Fruit fly (Drosophila melanogaster) whole organism, embryonic: ENCODE data around the gene Nsf2.
A peak's percentile ranks its signal among the peaks of the same experiment; 100 is the strongest.

ENCODE experiments used
- Abd-B ChIP-seq: fragments of 200-800 bp; sonication (Bioruptor generic); optimal IDR thresholded peaks from 2 replicates; lab custom pipeline; 2018; ENCODE audit warnings: missing biosample characterization, mild to moderate bottlenecking, missing genetic modification characterization, moderate library complexity
- Adf1 ChIP-seq: fragments of 200-800 bp; sonication (Bioruptor generic); IDR thresholded peaks from 2 replicates; pipeline ENCODE4 v1.3.6; 2022; ENCODE audit warnings: missing biosample characterization, missing genetic modification characterization
- BEAF-32 ChIP-seq: fragments of 200-800 bp; sonication (Bioruptor generic); optimal IDR thresholded peaks from 3 replicates; lab custom pipeline; 2017; ENCODE audit warnings: missing biosample characterization, missing genetic modification characterization, mild to moderate bottlenecking, moderate library complexity, missing genetic modification reagents
- CG12299 ChIP-seq: fragments of 200-800 bp; sonication (Bioruptor generic); optimal IDR thresholded peaks from 2 replicates; lab custom pipeline; 2018; ENCODE audit warnings: missing biosample characterization, mild to moderate bottlenecking, missing genetic modification characterization
- CG12659 ChIP-seq: fragments of 200-800 bp; sonication (Bioruptor generic); optimal IDR thresholded peaks from 3 replicates; lab custom pipeline; 2017; ENCODE audit warnings: mild to moderate bottlenecking, missing biosample characterization, missing genetic modification reagents, missing genetic modification characterization
- CG12942 ChIP-seq: fragments of 200-800 bp; sonication (Bioruptor generic); optimal IDR thresholded peaks from 3 replicates; lab custom pipeline; 2016; ENCODE audit warnings: missing biosample characterization, missing genetic modification characterization
- CG15601 ChIP-seq: fragments of 200-800 bp; sonication (Bioruptor generic); optimal IDR thresholded peaks from 3 replicates; lab custom pipeline; 2019; ENCODE audit warnings: missing biosample characterization, mild to moderate bottlenecking, missing genetic modification characterization, moderate library complexity
- CG17361 ChIP-seq: fragments of 200-800 bp; sonication (Bioruptor generic); IDR thresholded peaks from 3 replicates; pipeline ENCODE4 v1.3.6; 2022; ENCODE audit warnings: missing biosample characterization, missing genetic modification characterization
- CG32532 ChIP-seq: fragments of 200-800 bp; sonication (Bioruptor generic); IDR thresholded peaks from 2 replicates; pipeline ENCODE4 v1.3.6; 2022; ENCODE audit warnings: missing biosample characterization, missing genetic modification characterization
- CG4424 ChIP-seq: fragments of 200-800 bp; sonication (Bioruptor generic); optimal IDR thresholded peaks from 3 replicates; lab custom pipeline; 2016; ENCODE audit warnings: missing biosample characterization, missing genetic modification characterization
- CG7928 ChIP-seq: fragments of 200-800 bp; sonication (Bioruptor generic); optimal IDR thresholded peaks from 2 replicates; lab custom pipeline; 2017; ENCODE audit warnings: missing biosample characterization, mild to moderate bottlenecking, missing genetic modification characterization
- CG7963 ChIP-seq: fragments of 200-800 bp; sonication (Bioruptor generic); IDR thresholded peaks from 3 replicates; pipeline ENCODE4 v1.3.6; 2022; ENCODE audit warnings: missing biosample characterization, missing genetic modification characterization; ENCODE audit not compliant: partially characterized antibody
- CG8290 ChIP-seq, 3 experiments: fragments of 200-800 bp; sonication (Bioruptor generic); optimal IDR thresholded peaks; 2 replicates each; lab custom pipeline; 2016 to 2019; ENCODE audit warnings: missing biosample characterization in 3 of 3, missing genetic modification characterization in 3 of 3, mild to moderate bottlenecking in 2 of 3, moderate library complexity in 1 of 3
- CG8765 ChIP-seq: fragments of 200-800 bp; sonication (Bioruptor generic); IDR thresholded peaks from 2 replicates; pipeline ENCODE4 v1.3.6; 2022; ENCODE audit warnings: missing biosample characterization, missing genetic modification characterization
- CG8944 ChIP-seq: fragments of 200-800 bp; sonication (Bioruptor generic); optimal IDR thresholded peaks from 3 replicates; lab custom pipeline; 2016; ENCODE audit warnings: missing biosample characterization, missing genetic modification characterization
- Dad ChIP-seq: fragments of 200-800 bp; sonication (Bioruptor generic); optimal IDR thresholded peaks from 3 replicates; lab custom pipeline; 2016; ENCODE audit warnings: missing biosample characterization, missing genetic modification characterization
- Dbx ChIP-seq: fragments of 200-800 bp; sonication (Bioruptor generic); IDR thresholded peaks from 3 replicates; pipeline ENCODE4 v1.3.6; 2022; ENCODE audit warnings: missing biosample characterization, missing genetic modification characterization
- Drgx ChIP-seq: fragments of 200-800 bp; sonication (Bioruptor generic); IDR thresholded peaks from 2 replicates; pipeline ENCODE4 v1.3.6; 2022; ENCODE audit warnings: missing biosample characterization, missing genetic modification characterization
- E2f2 ChIP-seq: fragments of 200-800 bp; sonication (Bioruptor generic); IDR thresholded peaks from 2 replicates; pipeline ENCODE4 v1.3.6; 2022; ENCODE audit warnings: missing biosample characterization, missing genetic modification characterization
- Eip74EF ChIP-seq, 2 experiments: fragments of 200-800 bp in 1 of 2; fragments of >200 bp in 1 of 2; sonication (Bioruptor generic) in 1 of 2; optimal IDR thresholded peaks; 2 replicates each; lab custom pipeline; 2017 to 2019; ENCODE audit warnings: missing biosample characterization in 2 of 2, missing genetic modification characterization in 2 of 2, mild to moderate bottlenecking in 1 of 2, moderate library complexity in 1 of 2
- Ets65A ChIP-seq: fragments of 200-800 bp; sonication (Bioruptor generic); peaks from one replicate; lab custom pipeline; 2016; ENCODE audit warnings: missing biosample characterization, missing genetic modification characterization
- HHEX ChIP-seq: fragments of 200-800 bp; sonication (Bioruptor generic); optimal IDR thresholded peaks from 3 replicates; lab custom pipeline; 2017; ENCODE audit warnings: missing biosample characterization, mild to moderate bottlenecking, missing genetic modification characterization, missing genetic modification reagents
- Hr3 ChIP-seq: fragments of 200-800 bp; sonication (Bioruptor generic); optimal IDR thresholded peaks from 3 replicates; lab custom pipeline; 2016; ENCODE audit warnings: missing biosample characterization, missing genetic modification characterization
- Hr51 ChIP-seq, 2 experiments: fragments of 200-800 bp; sonication (Bioruptor generic); optimal IDR thresholded peaks; 2 replicates in 1 of 2; 3 replicates in 1 of 2; lab custom pipeline; 2016 to 2018; ENCODE audit warnings: missing biosample characterization in 2 of 2, missing genetic modification characterization in 2 of 2, mild to moderate bottlenecking in 1 of 2, moderate library complexity in 1 of 2
- NFAT ChIP-seq: fragments of 200-800 bp; sonication (Bioruptor generic); IDR thresholded peaks from 2 replicates; pipeline ENCODE4 v1.3.6; 2022; ENCODE audit warnings: missing biosample characterization, missing genetic modification characterization
- Scr ChIP-seq: fragments of 200-800 bp; sonication (Bioruptor generic); IDR thresholded peaks from 2 replicates; pipeline ENCODE4 v1.3.6; 2022; ENCODE audit warnings: missing biosample characterization, missing genetic modification characterization; ENCODE audit not compliant: partially characterized antibody
- Sry-β ChIP-seq: fragments of 200-800 bp; sonication (Bioruptor generic); optimal IDR thresholded peaks from 2 replicates; lab custom pipeline; 2018; ENCODE audit warnings: missing biosample characterization, mild to moderate bottlenecking, missing genetic modification characterization, moderate library complexity
- Ssrp ChIP-seq: fragments of 200-800 bp; sonication (Bioruptor generic); optimal IDR thresholded peaks from 2 replicates; lab custom pipeline; 2018; ENCODE audit warnings: missing biosample characterization, mild to moderate bottlenecking, missing genetic modification characterization, moderate library complexity
- Usf ChIP-seq: fragments of 200-800 bp; sonication (Bioruptor generic); optimal IDR thresholded peaks from 2 replicates; lab custom pipeline; 2017; ENCODE audit warnings: missing genotype, missing biosample characterization, missing genetic modification characterization
- bsh ChIP-seq, 2 experiments: fragments of 200-800 bp; sonication (Bioruptor generic); optimal IDR thresholded peaks; 2 replicates each; lab custom pipeline; 2017 to 2018; ENCODE audit warnings: mild to moderate bottlenecking in 2 of 2, missing biosample characterization in 2 of 2, missing genetic modification characterization in 2 of 2, moderate library complexity in 1 of 2
- ci ChIP-seq: fragments of 200-800 bp; sonication (Bioruptor generic); IDR thresholded peaks from 3 replicates; pipeline ENCODE4 v1.3.6; 2022; ENCODE audit warnings: missing biosample characterization, missing genetic modification characterization
- fru ChIP-seq: fragments of >200 bp; optimal IDR thresholded peaks from 2 replicates; lab custom pipeline; 2017
- gem ChIP-seq: fragments of 200-800 bp; sonication (Bioruptor generic); optimal IDR thresholded peaks from 2 replicates; lab custom pipeline; 2019; ENCODE audit warnings: missing biosample characterization, mild to moderate bottlenecking, missing genetic modification characterization, moderate library complexity
- grau ChIP-seq: fragments of 200-800 bp; optimal IDR thresholded peaks from 3 replicates; lab custom pipeline; 2019; ENCODE audit warnings: missing biosample characterization, mild to moderate bottlenecking, missing genetic modification characterization, moderate library complexity
- gsb ChIP-seq: fragments of 200-800 bp; sonication (Bioruptor generic); IDR thresholded peaks from 2 replicates; pipeline ENCODE4 v1.3.6; 2022; ENCODE audit warnings: missing biosample characterization, missing genetic modification characterization
- hbn ChIP-seq: fragments of 200-800 bp; sonication (Bioruptor generic); IDR thresholded peaks from 2 replicates; pipeline ENCODE4 v1.3.6; 2022; ENCODE audit warnings: missing biosample characterization, missing genetic modification characterization; ENCODE audit not compliant: partially characterized antibody
- insv ChIP-seq, 2 experiments: fragments of 200-800 bp; sonication (Bioruptor generic); optimal IDR thresholded peaks; 3 replicates each; lab custom pipeline; 2016 to 2018; ENCODE audit warnings: missing biosample characterization in 2 of 2, missing genetic modification characterization in 2 of 2
- kni ChIP-seq: fragments of 200-800 bp; sonication (Bioruptor generic); optimal IDR thresholded peaks from 3 replicates; lab custom pipeline; 2017; ENCODE audit warnings: mild to moderate bottlenecking, missing biosample characterization, missing genetic modification reagents, missing genetic modification characterization
- lbe ChIP-seq: fragments of 200-800 bp; sonication (Bioruptor generic); optimal IDR thresholded peaks from 2 replicates; lab custom pipeline; 2016; ENCODE audit warnings: missing biosample characterization, mild to moderate bottlenecking, missing genetic modification characterization
- mirr ChIP-seq: fragments of 200-800 bp; sonication (Bioruptor generic); optimal IDR thresholded peaks from 3 replicates; lab custom pipeline; 2018; ENCODE audit warnings: missing biosample characterization, mild to moderate bottlenecking, missing genetic modification characterization
- prd ChIP-seq, 3 experiments: fragments of >200 bp in 2 of 3; fragments of 200-800 bp in 1 of 3; sonication (Bioruptor generic) in 1 of 3; optimal IDR thresholded peaks in 2 of 3; IDR thresholded peaks in 1 of 3; 2 replicates in 2 of 3; 3 replicates in 1 of 3; pipeline versions ENCODE4 v1.3.6 to Lab custom; 2017 to 2022; ENCODE audit warnings: missing biosample characterization in 1 of 3, missing genetic modification characterization in 1 of 3
- pros ChIP-seq: fragments of 200-800 bp; sonication (Bioruptor generic); optimal IDR thresholded peaks from 3 replicates; lab custom pipeline; 2019; ENCODE audit warnings: missing biosample characterization, mild to moderate bottlenecking, missing genetic modification characterization, moderate library complexity
- row ChIP-seq: fragments of 200-800 bp; sonication (Bioruptor generic); IDR thresholded peaks from 3 replicates; pipeline ENCODE4 v1.3.6; 2022; ENCODE audit warnings: missing biosample characterization, missing genetic modification characterization
- scrt ChIP-seq: fragments of 200-800 bp; sonication (Bioruptor generic); optimal IDR thresholded peaks from 2 replicates; lab custom pipeline; 2018; ENCODE audit warnings: missing biosample characterization, mild to moderate bottlenecking, missing genetic modification characterization, moderate library complexity
- sens ChIP-seq: fragments of 200-800 bp; sonication (Bioruptor generic); peaks from one replicate; lab custom pipeline; 2016; ENCODE audit warnings: missing biosample characterization, missing genetic modification characterization
- slp2 ChIP-seq: fragments of 200-800 bp; sonication (Bioruptor generic); optimal IDR thresholded peaks from 2 replicates; lab custom pipeline; 2016; ENCODE audit warnings: missing biosample characterization, missing genetic modification characterization
- sob ChIP-seq: fragments of 200-800 bp; sonication (Bioruptor generic); IDR thresholded peaks from 2 replicates; pipeline ENCODE4 v1.3.6; 2022; ENCODE audit warnings: missing biosample characterization, missing genetic modification characterization
- stwl ChIP-seq: fragments of 200-800 bp; sonication (Bioruptor generic); optimal IDR thresholded peaks from 3 replicates; lab custom pipeline; 2018; ENCODE audit warnings: missing biosample characterization, mild to moderate bottlenecking, missing genetic modification characterization, moderate library complexity
- vvl ChIP-seq: fragments of 200-800 bp; sonication (Bioruptor generic); IDR thresholded peaks from 2 replicates; pipeline ENCODE4 v1.3.6; 2022; ENCODE audit warnings: missing biosample characterization, missing genetic modification characterization

The Nsf2 gene

dm6 chr3R:13843611-13844010, 5.8 kb upstream of the Nsf2 start (continued):
- TF ChIP-seq slp2 (no peak), CG15601 (tag; lab: Kevin White, UChicago) (no peak), E2f2 (GFP tag; lab: Robert Waterston, UW) (no peak), Eip74EF (GFP tag; optimal IDR thresholded peaks at IDR 0.05; lab: Kevin White, UChicago) (no peak), ci (0 out of 3 replicates have a peak, but pooled peaks have one; percentile 19), Adf1 (no peak), Sry-β (GFP tag; lab: Kevin White, UChicago) (no peak), gem (tag; lab: Kevin White, UChicago) (peak; percentile 23), CG32532 (GFP tag; lab: Robert Waterston, UW) (no peak), Drgx (peak; percentile 65), Dad (GFP tag; lab: Kevin White, UChicago) (no peak), lbe (GFP tag; lab: Kevin White, UChicago) (peak; percentile 34), prd (optimal IDR thresholded peaks at IDR 0.05; lab: Kevin White, UChicago) (no peak), prd (GFP tag; IDR thresholded peaks at IDR 0.05; lab: Robert Waterston, UW) (0 out of 3 replicates have a peak, but pooled peaks have one; percentile 15), Scr (no peak), sens (peak; percentile 17), row (peak; percentile 37; the same call in 1 of the 3 replicates), hbn (GFP tag; lab: Robert Waterston, UW) (no peak), bsh (GFP tag; optimal IDR thresholded peaks at IDR 0.05; lab: Kevin White, UChicago) (peak in 1 of 2 experiments; percentile 10), mirr (GFP tag; lab: Kevin White, UChicago) (no peak), CG4424 (GFP tag; lab: Kevin White, UChicago) (no peak), Abd-B (GFP tag; lab: Kevin White, UChicago) (no peak), CG8944 (GFP tag; lab: Kevin White, UChicago) (no peak), CG17361 (GFP tag; lab: Robert Waterston, UW) (no peak), BEAF-32 (GFP tag; lab: Kevin White, UChicago) (no peak), CG8290 (GFP tag; optimal IDR thresholded peaks at IDR 0.05; lab: Kevin White, UChicago) (no peak), CG8290 (tag; optimal IDR thresholded peaks at IDR 0.05; lab: Kevin White, UChicago) (no peak), vvl (GFP tag; lab: Robert Waterston, UW) (0 out of 2 replicates have a peak, but pooled peaks have one; percentile 19), stwl (tag; lab: Kevin White, UChicago) (no peak), scrt (GFP tag; lab: Kevin White, UChicago) (no peak)

- TF ChIP-seq Ets65A (GFP tag; lab: Kevin White, UChicago): peak; percentile 46
- TF ChIP-seq insv (GFP tag; optimal IDR thresholded peaks at IDR 0.05; lab: Kevin White, UChicago): peak in 1 of 2 experiments; percentile 91
- no peak for TF ChIP-seq Ssrp
Observed at dm6 chr3R:13842532-13842931, 4.7 kb upstream of the Nsf2 start.

dm6 chr3R:13840956-13841355, 3.2 kb upstream of the Nsf2 start:
- no peak for TF ChIP-seq CG12299
- no peak for TF ChIP-seq NFAT (GFP tag; lab: Robert Waterston, UW)
- TF ChIP-seq pros (GFP tag; lab: Kevin White, UChicago): no peak
- no peak for TF ChIP-seq CG12942 (GFP tag; lab: Kevin White, UChicago)
- TF ChIP-seq kni: no peak
- no peak for TF ChIP-seq Dbx (GFP tag; lab: Robert Waterston, UW)
- no peak for TF ChIP-seq gsb
- 0 out of 2 replicates have a peak, but pooled peaks have one; percentile 40 for TF ChIP-seq CG8765 (GFP tag; lab: Robert Waterston, UW)
- TF ChIP-seq Hr3 (GFP tag; lab: Kevin White, UChicago): no peak
- no peak for TF ChIP-seq grau (tag; lab: Kevin White, UChicago)
- no peak for TF ChIP-seq Usf (GFP tag; lab: Kevin White, UChicago)
- TF ChIP-seq lbe (GFP tag; lab: Kevin White, UChicago): peak; percentile 15
- no peak for TF ChIP-seq sob (GFP tag; lab: Robert Waterston, UW)
- TF ChIP-seq CG7928 (GFP tag; lab: Kevin White, UChicago): no peak
- TF ChIP-seq CG12659 (GFP tag; lab: Kevin White, UChicago): no peak
- TF ChIP-seq HHEX (GFP tag; lab: Kevin White, UChicago): no peak
- TF ChIP-seq fru: no peak
- no peak for TF ChIP-seq CG7963 (GFP tag; lab: Robert Waterston, UW)
- TF ChIP-seq Hr51 (GFP tag; optimal IDR thresholded peaks at IDR 0.05; lab: Kevin White, UChicago): no peak
